Worm (Caenorhabditis elegans) whole organism, early embryonic: Measurements from ENCODE around the gene srsx-30.

Source experiments
- aly-1 ChIP-seq: sonication (generic microtip); optimal IDR thresholded peaks from 2 replicates; lab custom pipeline; 2016; ENCODE audit warnings: missing genetic modification characterization, missing compliant biosample characterization
- ama-1 ChIP-seq: fragments of 150-350 bp; optimal IDR thresholded peaks from 2 replicates; lab custom pipeline; 2014
- ets-7 ChIP-seq: sonication (generic microtip); optimal IDR thresholded peaks from 2 replicates; lab custom pipeline; 2016; ENCODE audit warnings: missing genotype, missing genetic modification characterization, missing compliant biosample characterization
- flt-1 ChIP-seq: fragments of 200-800 bp; sonication (Bioruptor generic); IDR thresholded peaks from 2 replicates; pipeline ENCODE4 v1.3.6; 2022; ENCODE audit warnings: missing genetic modification characterization, missing compliant biosample characterization
- hmbx-1 ChIP-seq: sonication (generic microtip); optimal IDR thresholded peaks from 2 replicates; lab custom pipeline; 2016; ENCODE audit warnings: mild to moderate bottlenecking, missing genetic modification characterization, missing compliant biosample characterization
- hmg-4 ChIP-seq: fragments of 200-800 bp; sonication (Bioruptor generic); optimal IDR thresholded peaks from 2 replicates; lab custom pipeline; 2018; ENCODE audit warnings: mild to moderate bottlenecking, missing genetic modification characterization, missing compliant biosample characterization
- pes-1 ChIP-seq: fragments of 200-800 bp; sonication (Bioruptor generic); IDR thresholded peaks from 2 replicates; pipeline ENCODE4 v1.3.6; 2022; ENCODE audit warnings: missing genetic modification reagents, missing genetic modification characterization, missing compliant biosample characterization
- scrt-1 ChIP-seq: fragments of 200-800 bp; sonication (Bioruptor generic); IDR thresholded peaks from 2 replicates; pipeline ENCODE4 v1.3.6; 2022; ENCODE audit warnings: missing genetic modification characterization, missing compliant biosample characterization
- sea-1 ChIP-seq: fragments of 200-800 bp; sonication (Bioruptor generic); conservative IDR thresholded peaks from 2 replicates; pipeline ENCODE4 v1.3.6; 2022; ENCODE audit warnings: missing genetic modification characterization, missing compliant biosample characterization
- tbx-37 ChIP-seq: fragments of 200-800 bp; sonication (Bioruptor generic); conservative IDR thresholded peaks from 2 replicates; pipeline ENCODE4 v1.3.6; 2022; ENCODE audit warnings: missing genetic modification reagents, missing genetic modification characterization, missing compliant biosample characterization

DNA sequence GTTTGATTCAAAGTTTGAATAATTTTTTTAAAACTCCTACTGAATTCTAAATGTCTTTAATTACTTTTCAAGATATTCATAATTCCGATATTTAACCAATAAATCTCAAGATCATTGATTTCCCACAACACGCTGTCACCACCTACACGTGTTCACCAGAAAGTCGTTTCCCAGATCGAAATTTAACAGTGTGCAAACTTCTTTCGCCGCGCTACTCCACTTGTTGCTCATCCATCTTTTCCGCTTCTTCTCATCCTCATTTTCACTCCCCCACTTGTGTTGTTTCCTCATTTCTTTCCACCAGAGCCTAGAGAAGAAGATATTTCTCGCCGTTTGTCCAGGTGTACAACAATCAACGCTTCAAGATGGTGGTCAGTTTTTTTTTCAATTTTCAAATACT lies 13.0 kb upstream of the srsx-30 start, which contains the start of gene C51E3.9:
- no peak for TF ChIP-seq ama-1 (lab: Kevin White, UChicago)
- no peak for TF ChIP-seq tbx-37 (GFP tag; lab: Robert Waterston, UW)
- TF ChIP-seq aly-1 (tag; lab: Kevin White, UChicago), result no peak
- no peak for TF ChIP-seq hmbx-1 (tag; lab: Kevin White, UChicago)
- TF ChIP-seq flt-1 (GFP tag; lab: Robert Waterston, UW), result no peak
- no peak for TF ChIP-seq scrt-1 (GFP tag; lab: Robert Waterston, UW)
- no peak for TF ChIP-seq sea-1
- no peak for TF ChIP-seq pes-1 (GFP tag; lab: Robert Waterston, UW)
- no peak for TF ChIP-seq hmg-4 (GFP tag; lab: Kevin White, UChicago)
- no peak for TF ChIP-seq ets-7 (tag; lab: Kevin White, UChicago)
